Worm (Caenorhabditis elegans): ENCODE results near the gene nas-9.

- TF ChIP-seq ceh-82 (tag; optimal IDR thresholded peaks at IDR 0.05) (no peak), nhr-237 (tag; optimal IDR thresholded peaks at IDR 0.05) (no peak), crh-2 (tag; optimal IDR thresholded peaks at IDR 0.05) (no peak)
Measured at ce11 chrV:4879251-4879650, 39.4 kb upstream of the nas-9 start, which contains the start of gene T19H12.15.

Data from whole organism, L2 larva.